Worm (Caenorhabditis elegans): Measurements from ENCODE around the gene sss-1.
A peak's percentile ranks its signal among the peaks of the same experiment; 100 is the strongest.

DNA sequence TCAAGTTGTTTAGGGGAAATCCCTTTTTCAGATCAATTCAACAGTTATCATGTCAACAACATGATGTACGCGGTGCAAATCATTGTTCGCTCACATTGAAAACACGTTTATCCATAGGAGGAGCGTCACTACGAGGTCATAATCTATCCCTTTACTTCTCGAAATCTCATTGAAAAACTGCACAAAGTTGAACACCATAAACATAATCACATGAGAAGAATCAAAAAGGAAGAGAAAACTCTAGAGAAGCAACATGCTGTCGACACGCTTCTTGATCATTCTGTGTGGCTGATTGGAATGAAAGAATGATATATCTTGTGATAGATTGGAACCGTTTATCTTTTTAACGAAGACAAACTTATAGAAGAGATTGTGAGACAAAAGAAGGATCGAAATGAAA lies 25.6 kb downstream of the sss-1 start:
- peak; percentile 93 for TF ChIP-seq hlh-30 (tag; optimal IDR thresholded peaks at IDR 0.05; ENCODE audit: insufficient read depth)
- no peak for TF ChIP-seq dmd-9 (GFP tag; IDR thresholded peaks at IDR 0.05)
- no peak for TF ChIP-seq skn-1 (tag; optimal IDR thresholded peaks at IDR 0.05)
- no peak for TF ChIP-seq saeg-2 (GFP tag; IDR thresholded peaks at IDR 0.05)
- peak in 1 of 2 experiments; percentile 98 for TF ChIP-seq unc-62 (GFP tag; optimal IDR thresholded peaks at IDR 0.05 in 1 of 2)
- TF ChIP-seq unc-62 (tag; optimal IDR thresholded peaks at IDR 0.05), result no peak
- no peak for TF ChIP-seq pqm-1 (tag; optimal IDR thresholded peaks at IDR 0.05)
- peak; percentile 14 for TF ChIP-seq nhr-10 (tag; optimal IDR thresholded peaks at IDR 0.05)
- TF ChIP-seq hif-1 (tag; optimal IDR thresholded peaks at IDR 0.05), result no peak
- peak; percentile 79 for TF ChIP-seq dmd-6 (GFP tag; IDR thresholded peaks at IDR 0.05)
- no peak for TF ChIP-seq set-16 (GFP tag; IDR thresholded peaks at IDR 0.05)
- no peak for TF ChIP-seq T26A8.4 (GFP tag; IDR thresholded peaks at IDR 0.05)
- TF ChIP-seq aly-2 (tag; optimal IDR thresholded peaks at IDR 0.05), result no peak

All from whole organism, L4 larva.